Worm (Caenorhabditis elegans) whole organism, L1 larva: ENCODE results near the gene hlh-11.

Experiments
- C16A3.4 ChIP-seq: fragments of 150-350 bp; optimal IDR thresholded peaks from 2 replicates; lab custom pipeline; 2014; ENCODE audit warnings: missing biosample characterization, missing genetic modification characterization
- Y116A8C.19 ChIP-seq: sonication (generic microtip); optimal IDR thresholded peaks from 2 replicates; lab custom pipeline; 2016; ENCODE audit warnings: missing compliant biosample characterization, missing genetic modification characterization, borderline replicate concordance
- blmp-1 ChIP-seq: fragments of 150-350 bp; optimal IDR thresholded peaks from 2 replicates; lab custom pipeline; 2014; ENCODE audit warnings: missing biosample characterization, missing genetic modification characterization
- ceh-82 ChIP-seq, 3 experiments: fragments of 150-350 bp in 1 of 3; sonication (generic microtip) in 2 of 3; optimal IDR thresholded peaks; 2 replicates each; lab custom pipeline; 2014 to 2017; ENCODE audit warnings: missing biosample characterization in 3 of 3, missing genetic modification characterization in 3 of 3
- dpl-1 ChIP-seq, 3 experiments: fragments of 150-350 bp in 2 of 3; sonication (generic microtip) in 1 of 3; optimal IDR thresholded peaks; 2 replicates each; lab custom pipeline; 2014 to 2017; ENCODE audit warnings: missing biosample characterization in 3 of 3, missing genetic modification characterization in 3 of 3, missing genetic modification reagents in 3 of 3
- dsc-1 ChIP-seq: sonication (generic microtip); optimal IDR thresholded peaks from 2 replicates; lab custom pipeline; 2016; ENCODE audit warnings: mild to moderate bottlenecking, missing genetic modification characterization, missing compliant biosample characterization
- efl-1 ChIP-seq, 4 experiments: fragments of 150-350 bp; optimal IDR thresholded peaks in 3 of 4; peaks in 1 of 4; 1 replicate in 1 of 4; 2 replicates in 3 of 4; lab custom pipeline; 2014; ENCODE audit warnings: missing biosample characterization in 2 of 4, missing genetic modification characterization in 2 of 4, missing genetic modification reagents in 2 of 4
- egl-13 ChIP-seq: sonication (generic microtip); optimal IDR thresholded peaks from 2 replicates; lab custom pipeline; 2016; ENCODE audit warnings: missing genotype, missing genetic modification reagents, missing genetic modification characterization, missing compliant biosample characterization
- elt-2 ChIP-seq: sonication (generic microtip); optimal IDR thresholded peaks from 2 replicates; lab custom pipeline; 2016; ENCODE audit warnings: missing genetic modification characterization, mild to moderate bottlenecking, inconsistent platforms, missing compliant biosample characterization, missing genetic modification reagents
- elt-3 ChIP-seq, 6 experiments: fragments of 150-350 bp in 1 of 6; sonication (generic microtip); optimal IDR thresholded peaks; 2 replicates each; lab custom pipeline; 2017 to 2018; ENCODE audit warnings: missing biosample characterization in 6 of 6, missing genetic modification characterization in 6 of 6, inconsistent platforms in 1 of 6
- fkh-10 ChIP-seq: sonication (generic microtip); optimal IDR thresholded peaks from 2 replicates; lab custom pipeline; 2017; ENCODE audit warnings: missing biosample characterization, missing genetic modification reagents, missing genetic modification characterization
- fkh-8 ChIP-seq: sonication (generic microtip); optimal IDR thresholded peaks from 2 replicates; lab custom pipeline; 2016; ENCODE audit warnings: mild to moderate bottlenecking, missing genetic modification characterization, missing compliant biosample characterization
- grh-1 ChIP-seq: fragments of 200-800 bp; sonication (Bioruptor generic); IDR thresholded peaks from 2 replicates; pipeline ENCODE4 v1.3.6; 2022; ENCODE audit warnings: missing genetic modification reagents, missing genetic modification characterization, missing compliant biosample characterization
- hlh-17 ChIP-seq: fragments of 200-800 bp; sonication (Bioruptor generic); optimal IDR thresholded peaks from 2 replicates; lab custom pipeline; 2018; ENCODE audit warnings: missing genetic modification characterization, mild to moderate bottlenecking, missing compliant biosample characterization, moderate library complexity, borderline replicate concordance
- irx-1 ChIP-seq: sonication (generic microtip); optimal IDR thresholded peaks from 2 replicates; lab custom pipeline; 2016; ENCODE audit warnings: missing genetic modification characterization, missing compliant biosample characterization
- jun-1 ChIP-seq: fragments of 150-350 bp; optimal IDR thresholded peaks from 2 replicates; lab custom pipeline; 2014; ENCODE audit warnings: missing biosample characterization, missing genetic modification reagents, missing genetic modification characterization
- lin-13 ChIP-seq: fragments of 150-350 bp; optimal IDR thresholded peaks from 2 replicates; lab custom pipeline; 2014; ENCODE audit warnings: missing biosample characterization, missing genetic modification reagents, missing genetic modification characterization
- lin-14 ChIP-seq: fragments of 200-800 bp; sonication (Bioruptor generic); optimal IDR thresholded peaks from 2 replicates; lab custom pipeline; 2018; ENCODE audit warnings: mild to moderate bottlenecking, missing genetic modification characterization, moderate library complexity, missing compliant biosample characterization
- lin-35 ChIP-seq, 2 experiments: fragments of 150-350 bp; optimal IDR thresholded peaks; 2 replicates each; lab custom pipeline; 2014; ENCODE audit warnings: missing biosample characterization in 2 of 2, missing genetic modification characterization in 2 of 2, missing genetic modification reagents in 2 of 2
- lsy-2 ChIP-seq, 2 experiments: fragments of 150-350 bp; optimal IDR thresholded peaks; 2 replicates each; lab custom pipeline; 2014; ENCODE audit warnings: missing biosample characterization in 2 of 2, missing genetic modification characterization in 2 of 2
- mab-9 ChIP-seq: fragments of 200-800 bp; sonication (Bioruptor generic); IDR thresholded peaks from 2 replicates; pipeline ENCODE4 v1.3.6; 2022; ENCODE audit warnings: missing genetic modification reagents, missing genetic modification characterization, missing compliant biosample characterization
- mdl-1 ChIP-seq, 2 experiments: fragments of 150-350 bp; optimal IDR thresholded peaks; 2 replicates each; lab custom pipeline; 2014 to 2017; ENCODE audit warnings: missing biosample characterization in 2 of 2, missing genetic modification characterization in 2 of 2, inconsistent platforms in 1 of 2
- mep-1 ChIP-seq: fragments of 150-350 bp; optimal IDR thresholded peaks from 2 replicates; lab custom pipeline; 2014; ENCODE audit warnings: missing biosample characterization, missing genetic modification characterization
- nhr-19 ChIP-seq: fragments of 200-800 bp; sonication (Bioruptor generic); conservative IDR thresholded peaks from 2 replicates; pipeline ENCODE4 v1.3.6; 2022; ENCODE audit warnings: missing genetic modification characterization, missing compliant biosample characterization
- nhr-20 ChIP-seq: sonication (generic microtip); optimal IDR thresholded peaks from 2 replicates; lab custom pipeline; 2016; ENCODE audit warnings: mild to moderate bottlenecking, missing genetic modification characterization, missing compliant biosample characterization
- nhr-28 ChIP-seq: fragments of 150-350 bp; optimal IDR thresholded peaks from 2 replicates; lab custom pipeline; 2014; ENCODE audit warnings: missing biosample characterization, missing genetic modification characterization
- nhr-47 ChIP-seq: sonication (generic microtip); optimal IDR thresholded peaks from 2 replicates; lab custom pipeline; 2016; ENCODE audit warnings: mild to moderate bottlenecking, missing genetic modification characterization, moderate library complexity, missing compliant biosample characterization
- nhr-71 ChIP-seq: sonication (generic microtip); optimal IDR thresholded peaks from 2 replicates; lab custom pipeline; 2016; ENCODE audit warnings: mild to moderate bottlenecking, missing genetic modification characterization, moderate library complexity, missing compliant biosample characterization
- nhr-77 ChIP-seq: fragments of 150-350 bp; optimal IDR thresholded peaks from 2 replicates; lab custom pipeline; 2014; ENCODE audit warnings: missing biosample characterization, missing genetic modification characterization
- nhr-85 ChIP-seq: sonication (generic microtip); peaks from one replicate; lab custom pipeline; 2016; ENCODE audit warnings: missing genetic modification characterization, inconsistent platforms, missing compliant biosample characterization
- nhr-90 ChIP-seq: sonication (generic microtip); optimal IDR thresholded peaks from 2 replicates; lab custom pipeline; 2016; ENCODE audit warnings: mild to moderate bottlenecking, missing genetic modification characterization, missing compliant biosample characterization; ENCODE audit not compliant: poor library complexity
- pax-3 ChIP-seq: fragments of 200-800 bp; sonication (Bioruptor generic); optimal IDR thresholded peaks from 2 replicates; lab custom pipeline; 2018; ENCODE audit warnings: mild to moderate bottlenecking, missing genetic modification characterization, moderate library complexity, missing compliant biosample characterization
- pqm-1 ChIP-seq: sonication (generic microtip); optimal IDR thresholded peaks from 3 replicates; lab custom pipeline; 2017; ENCODE audit warnings: missing biosample characterization, missing genetic modification characterization
- rnt-1 ChIP-seq: sonication (generic microtip); optimal IDR thresholded peaks from 2 replicates; lab custom pipeline; 2016; ENCODE audit warnings: mild to moderate bottlenecking, missing genetic modification characterization, moderate library complexity, missing compliant biosample characterization
- snu-23 ChIP-seq: sonication (generic microtip); optimal IDR thresholded peaks from 2 replicates; lab custom pipeline; 2016; ENCODE audit warnings: missing genetic modification characterization, missing compliant biosample characterization
- sptf-1 ChIP-seq: fragments of 150-350 bp; optimal IDR thresholded peaks from 2 replicates; lab custom pipeline; 2014; ENCODE audit warnings: missing biosample characterization, missing genetic modification characterization
- swsn-7 ChIP-seq: sonication (generic microtip); optimal IDR thresholded peaks from 2 replicates; lab custom pipeline; 2016; ENCODE audit warnings: missing genetic modification characterization, missing compliant biosample characterization
- unc-30 ChIP-seq: sonication (generic microtip); optimal IDR thresholded peaks from 2 replicates; lab custom pipeline; 2017; ENCODE audit warnings: missing biosample characterization, missing genetic modification characterization
- unc-62 ChIP-seq: fragments of 150-350 bp; optimal IDR thresholded peaks from 2 replicates; lab custom pipeline; 2014; ENCODE audit warnings: missing biosample characterization, missing genetic modification reagents, missing genetic modification characterization
- unc-98 ChIP-seq: fragments of 200-800 bp; sonication (Bioruptor generic); IDR thresholded peaks from 2 replicates; pipeline ENCODE4 v1.3.6; 2022; ENCODE audit warnings: missing genetic modification characterization, missing compliant biosample characterization
- xbp-1 ChIP-seq: sonication (generic microtip); optimal IDR thresholded peaks from 2 replicates; lab custom pipeline; 2016; ENCODE audit warnings: missing genetic modification characterization, missing compliant biosample characterization
- zip-4 ChIP-seq: fragments of 200-800 bp; sonication (Bioruptor generic); optimal IDR thresholded peaks from 2 replicates; lab custom pipeline; 2018; ENCODE audit warnings: mild to moderate bottlenecking, missing genetic modification characterization, moderate library complexity, missing compliant biosample characterization

The hlh-11 gene

ce11 chrIII:9665490-9666179 lies 46.1 kb downstream of the hlh-11 start (continued):
- peak; percentile 30 for TF ChIP-seq fkh-8 (tag; lab: Kevin White, UChicago)
- TF ChIP-seq C16A3.4, result peak; percentile 7
- TF ChIP-seq elt-2 (tag; lab: Kevin White, UChicago), result peak; percentile 53
- no peak for TF ChIP-seq grh-1
- peak; percentile 40 for TF ChIP-seq nhr-77
- TF ChIP-seq irx-1 (tag; lab: Kevin White, UChicago), result no peak
- TF ChIP-seq dpl-1 (GFP tag; optimal IDR thresholded peaks at IDR 0.05; lab: Kevin White, UChicago), result peak; percentile 1 to 18 (median 7)
- TF ChIP-seq swsn-7 (tag; lab: Kevin White, UChicago), result peak; percentile 26
- TF ChIP-seq unc-98, result no peak
- TF ChIP-seq lin-14 (GFP tag; lab: Kevin White, UChicago), result peak; percentile 91

- TF ChIP-seq hlh-17 (no peak), lin-14 (GFP tag; lab: Kevin White, UChicago) (peak; percentile 38), mdl-1 (tag; optimal IDR thresholded peaks at IDR 0.05; lab: Kevin White, UChicago) (peak in 1 of 2 experiments; percentile 56), dpl-1 (GFP tag; optimal IDR thresholded peaks at IDR 0.05; lab: Kevin White, UChicago) (peak in 1 of 3 experiments; percentile 22), snu-23 (peak; percentile 44), egl-13 (tag; lab: Kevin White, UChicago) (no peak), nhr-47 (tag; lab: Kevin White, UChicago) (peak; percentile 31), sptf-1 (tag; lab: Kevin White, UChicago) (no peak), nhr-20 (tag; lab: Kevin White, UChicago) (peak; percentile 76), dsc-1 (tag; lab: Kevin White, UChicago) (no peak), nhr-90 (tag; lab: Kevin White, UChicago) (peak; percentile 47), lin-35 (GFP tag; optimal IDR thresholded peaks at IDR 0.05; lab: Kevin White, UChicago) (peak in 1 of 2 experiments; percentile 72), nhr-19 (peak; percentile 59), ceh-82 (tag; optimal IDR thresholded peaks at IDR 0.05; lab: Kevin White, UChicago) (no peak), elt-3 (tag; optimal IDR thresholded peaks at IDR 0.05; lab: Kevin White, UChicago) (peak in 1 of 6 experiments; percentile 29), blmp-1 (tag; lab: Kevin White, UChicago) (no peak), nhr-71 (tag; lab: Kevin White, UChicago) (peak; percentile 68), zip-4 (no peak), efl-1 (optimal IDR thresholded peaks at IDR 0.05; lab: Kevin White, UChicago) (peak; percentile 10), efl-1 (GFP tag; optimal IDR thresholded peaks at IDR 0.05 in 1 of 2; lab: Kevin White, UChicago) (peak in 1 of 2 experiments; percentile 95), xbp-1 (tag; lab: Kevin White, UChicago) (peak; percentile 14), lsy-2 (tag; optimal IDR thresholded peaks at IDR 0.05; lab: Kevin White, UChicago) (peak in 1 of 2 experiments; percentile 54), lin-13 (GFP tag; lab: Kevin White, UChicago) (peak; percentile 55), grh-1 (peak; percentile 54), rnt-1 (peak; percentile 32), mab-9 (GFP tag; lab: Robert Waterston, UW) (no peak), mep-1 (tag; lab: Kevin White, UChicago) (peak; percentile 46), unc-30 (tag; lab: Kevin White, UChicago) (no peak), pqm-1 (tag; lab: Kevin White, UChicago) (no peak), elt-2 (tag; lab: Kevin White, UChicago) (peak; percentile 41), nhr-85 (tag; lab: Kevin White, UChicago) (peak; percentile 95)
Measured at ce11 chrIII:9666239-9666638, 46.7 kb downstream of the hlh-11 start.

- TF ChIP-seq lsy-2 (tag; optimal IDR thresholded peaks at IDR 0.05; lab: Kevin White, UChicago) (peak in 1 of 2 experiments; percentile 40), dsc-1 (tag; lab: Kevin White, UChicago) (peak; percentile 37), pax-3 (tag; lab: Kevin White, UChicago) (no peak), efl-1 (optimal IDR thresholded peaks at IDR 0.05; lab: Kevin White, UChicago) (peak in 1 of 2 experiments; percentile 0), efl-1 (GFP tag; optimal IDR thresholded peaks at IDR 0.05 in 1 of 2; lab: Kevin White, UChicago) (peak in 1 of 2 experiments; percentile 78), jun-1 (tag; lab: Kevin White, UChicago) (no peak), blmp-1 (tag; lab: Kevin White, UChicago) (peak; percentile 97), snu-23 (peak; percentile 7), nhr-90 (tag; lab: Kevin White, UChicago) (no peak), mdl-1 (tag; optimal IDR thresholded peaks at IDR 0.05; lab: Kevin White, UChicago) (peak in 1 of 2 experiments; percentile 46), fkh-10 (GFP tag; lab: Kevin White, UChicago) (no peak), rnt-1 (peak; percentile 22), lin-14 (GFP tag; lab: Kevin White, UChicago) (peak; percentile 44), elt-2 (tag; lab: Kevin White, UChicago) (no peak), unc-62 (GFP tag; lab: Kevin White, UChicago) (no peak), Y116A8C.19 (tag; lab: Kevin White, UChicago) (no peak), nhr-28 (tag; lab: Kevin White, UChicago) (no peak), elt-3 (tag; optimal IDR thresholded peaks at IDR 0.05; lab: Kevin White, UChicago) (peak in 1 of 6 experiments; percentile 22)
Measured at ce11 chrIII:9666668-9667067, 47.2 kb downstream of the hlh-11 start.
